Fruit fly (Drosophila melanogaster): ENCODE data around the gene CG11550.

The CG11550 gene

dm6 chr3R:31715713-31716024 is 36.0 kb upstream of the CG11550 start:
- TF ChIP-seq CG17801 (GFP tag; optimal IDR thresholded peaks at IDR 0.05; ENCODE audit: partially characterized antibody), result no peak

dm6 chr3R:31714876-31715712 is 35.4 kb upstream of the CG11550 start:
- TF ChIP-seq CG17801 (GFP tag; optimal IDR thresholded peaks at IDR 0.05; ENCODE audit: partially characterized antibody), result no peak

- TF ChIP-seq CG17801 (GFP tag; optimal IDR thresholded peaks at IDR 0.05; ENCODE audit: partially characterized antibody), result peak; percentile 64
Observed at dm6 chr3R:31713306-31714123, 33.8 kb upstream of the CG11550 start, which contains the start of gene ttk. TSS of gene ttk (plus strand) at chr3R:31713867.

dm6 chr3R:31712585-31712984 is 32.9 kb upstream of the CG11550 start:
- no peak for TF ChIP-seq CG17801 (GFP tag; optimal IDR thresholded peaks at IDR 0.05; ENCODE audit: partially characterized antibody)

- no peak for TF ChIP-seq CG17801 (GFP tag; optimal IDR thresholded peaks at IDR 0.05; ENCODE audit: partially characterized antibody)
Observed at dm6 chr3R:31711270-31712029, 31.8 kb upstream of the CG11550 start.

dm6 chr3R:31709769-31710168 is 30.1 kb upstream of the CG11550 start:
- no peak for TF ChIP-seq CG17801 (GFP tag; optimal IDR thresholded peaks at IDR 0.05; ENCODE audit: partially characterized antibody)

dm6 chr3R:31709142-31709541 is 29.5 kb upstream of the CG11550 start:
- no peak for TF ChIP-seq CG17801 (GFP tag; optimal IDR thresholded peaks at IDR 0.05; ENCODE audit: partially characterized antibody)

dm6 chr3R:31708240-31708639 is 28.6 kb upstream of the CG11550 start, which contains the start of gene CG42693:
TSS of gene CG42693 (minus strand) at chr3R:31708340.
- no peak for TF ChIP-seq CG17801 (GFP tag; optimal IDR thresholded peaks at IDR 0.05; ENCODE audit: partially characterized antibody)

dm6 chr3R:31706895-31707238 is 27.2 kb upstream of the CG11550 start:
- TF ChIP-seq CG17801 (GFP tag; optimal IDR thresholded peaks at IDR 0.05; ENCODE audit: partially characterized antibody), result no peak

- no peak for TF ChIP-seq CG17801 (GFP tag; optimal IDR thresholded peaks at IDR 0.05; ENCODE audit: partially characterized antibody)
Observed at dm6 chr3R:31706142-31706894, 26.6 kb upstream of the CG11550 start.

- no peak for TF ChIP-seq CG17801 (GFP tag; optimal IDR thresholded peaks at IDR 0.05; ENCODE audit: partially characterized antibody)
Observed at dm6 chr3R:31704524-31705215, 25.0 kb upstream of the CG11550 start.

dm6 chr3R:31703370-31703769 is 23.7 kb upstream of the CG11550 start:
- TF ChIP-seq CG17801 (GFP tag; optimal IDR thresholded peaks at IDR 0.05; ENCODE audit: partially characterized antibody), result no peak

- no peak for TF ChIP-seq CG17801 (GFP tag; optimal IDR thresholded peaks at IDR 0.05; ENCODE audit: partially characterized antibody)
Observed at dm6 chr3R:31701934-31702333, 22.3 kb upstream of the CG11550 start.

dm6 chr3R:31700212-31700611 is 20.5 kb upstream of the CG11550 start:
- TF ChIP-seq CG17801 (GFP tag; optimal IDR thresholded peaks at IDR 0.05; ENCODE audit: partially characterized antibody), result no peak

All from ovary, adult (tissue).